Worm (Caenorhabditis elegans) whole organism, L4 larva: Measurements from ENCODE around the gene hst-3.2.

ENCODE experiments used
- F44E2.7 ChIP-seq: fragments of 200-800 bp; sonication (Bioruptor generic); IDR thresholded peaks from 2 replicates; pipeline ENCODE4 v2.1.2; 2022; ENCODE audit warnings: missing genetic modification characterization, missing compliant biosample characterization
- T26A8.4 ChIP-seq: fragments of 200-800 bp; sonication (Bioruptor generic); IDR thresholded peaks from 2 replicates; pipeline ENCODE4 v1.3.6; 2022; ENCODE audit warnings: missing genetic modification characterization, missing compliant biosample characterization
- ZK546.5 ChIP-seq, 2 experiments: sonication (generic microtip); optimal IDR thresholded peaks; 2 replicates each; lab custom pipeline; 2017; ENCODE audit warnings: missing biosample characterization in 2 of 2, missing genetic modification characterization in 2 of 2
- aha-1 ChIP-seq: fragments of 150-350 bp; peaks from one replicate; lab custom pipeline; 2014; ENCODE audit warnings: missing biosample characterization, missing genetic modification characterization
- ama-1 ChIP-seq: fragments of 150-350 bp; optimal IDR thresholded peaks from 2 replicates; lab custom pipeline; 2014; ENCODE audit warnings: inconsistent platforms, mixed read lengths
- ctbp-1 ChIP-seq: fragments of 200-800 bp; sonication (Bioruptor generic); IDR thresholded peaks from 2 replicates; pipeline ENCODE4 v1.3.6; 2022; ENCODE audit warnings: missing genetic modification reagents, missing genetic modification characterization, missing compliant biosample characterization
- daf-16 ChIP-seq, 3 experiments: sonication (generic microtip); optimal IDR thresholded peaks; 2 replicates each; lab custom pipeline; 2016 to 2017; ENCODE audit warnings: missing genetic modification characterization in 3 of 3, missing genetic modification reagents in 3 of 3, mild to moderate bottlenecking in 2 of 3, missing compliant biosample characterization in 2 of 3, missing biosample characterization in 1 of 3, moderate library complexity in 1 of 3
- dmd-6 ChIP-seq: fragments of 200-800 bp; sonication (Bioruptor generic); IDR thresholded peaks from 2 replicates; pipeline ENCODE4 v1.3.6; 2022; ENCODE audit warnings: missing genetic modification reagents, missing genetic modification characterization, missing compliant biosample characterization
- dve-1 ChIP-seq: sonication (generic microtip); optimal IDR thresholded peaks from 2 replicates; lab custom pipeline; 2017; ENCODE audit warnings: antibody characterized with exemption, mild to moderate bottlenecking, missing genetic modification characterization, missing compliant biosample characterization; ENCODE audit not compliant: insufficient read depth
- hlh-11 ChIP-seq: fragments of 200-800 bp; sonication (Bioruptor generic); optimal IDR thresholded peaks from 2 replicates; lab custom pipeline; 2018; ENCODE audit warnings: mild to moderate bottlenecking, missing genetic modification characterization, missing compliant biosample characterization
- hlh-30 ChIP-seq: sonication (generic microtip); optimal IDR thresholded peaks from 2 replicates; lab custom pipeline; 2017; ENCODE audit warnings: antibody characterized with exemption, mild to moderate bottlenecking, missing genetic modification characterization, missing compliant biosample characterization; ENCODE audit not compliant: insufficient read depth
- hmg-1.1 ChIP-seq: fragments of 200-800 bp; sonication (Bioruptor generic); IDR thresholded peaks from 2 replicates; pipeline ENCODE4 v1.3.6; 2022; ENCODE audit warnings: missing genetic modification reagents, missing genetic modification characterization, missing compliant biosample characterization
- jun-1 ChIP-seq: fragments of 150-350 bp; optimal IDR thresholded peaks from 2 replicates; lab custom pipeline; 2014; ENCODE audit warnings: missing biosample characterization, missing genetic modification reagents, missing genetic modification characterization
- madf-5 ChIP-seq, 2 experiments: fragments of 200-800 bp; sonication (Bioruptor generic); IDR thresholded peaks; 2 replicates each; pipeline ENCODE4 v1.3.6; 2022; ENCODE audit warnings: missing compliant biosample characterization in 2 of 2, missing genetic modification characterization in 2 of 2
- madf-9 ChIP-seq: fragments of 200-800 bp; sonication (Bioruptor generic); conservative IDR thresholded peaks from 2 replicates; pipeline ENCODE4 v1.3.6; 2022; ENCODE audit warnings: missing genetic modification reagents, missing genetic modification characterization, missing compliant biosample characterization
- mdt-29 ChIP-seq: fragments of 200-800 bp; sonication (Bioruptor generic); IDR thresholded peaks from 2 replicates; pipeline ENCODE4 v1.3.6; 2022; ENCODE audit warnings: missing genetic modification reagents, missing genetic modification characterization, missing compliant biosample characterization
- mep-1 ChIP-seq: fragments of 150-350 bp; sonication (generic microtip); optimal IDR thresholded peaks from 3 replicates; lab custom pipeline; 2014; ENCODE audit warnings: missing biosample characterization, missing genetic modification characterization
- mxl-2 ChIP-seq: fragments of 200-800 bp; sonication (Bioruptor generic); conservative IDR thresholded peaks from 2 replicates; pipeline ENCODE4 v1.3.6; 2022; ENCODE audit warnings: missing genetic modification reagents, missing genetic modification characterization, missing compliant biosample characterization
- mxl-3 ChIP-seq: fragments of 200-800 bp; sonication (Bioruptor generic); optimal IDR thresholded peaks from 2 replicates; lab custom pipeline; 2018; ENCODE audit warnings: mild to moderate bottlenecking, missing genetic modification characterization, missing compliant biosample characterization
- nhr-10 ChIP-seq: fragments of 150-350 bp; optimal IDR thresholded peaks from 2 replicates; lab custom pipeline; 2014; ENCODE audit warnings: missing biosample characterization, missing genetic modification characterization
- nhr-111 ChIP-seq: fragments of 200-800 bp; sonication (Bioruptor generic); optimal IDR thresholded peaks from 2 replicates; lab custom pipeline; 2018; ENCODE audit warnings: mild to moderate bottlenecking, missing genetic modification characterization, missing compliant biosample characterization
- nhr-25 ChIP-seq: sonication (generic microtip); optimal IDR thresholded peaks from 2 replicates; lab custom pipeline; 2017; ENCODE audit warnings: missing genetic modification characterization, mild to moderate bottlenecking, missing compliant biosample characterization, antibody characterized with exemption, moderate library complexity, borderline replicate concordance; ENCODE audit not compliant: insufficient read depth
- nhr-28 ChIP-seq: fragments of 150-350 bp; optimal IDR thresholded peaks from 2 replicates; lab custom pipeline; 2014; ENCODE audit warnings: missing biosample characterization, missing genetic modification characterization
- nhr-76 ChIP-seq: fragments of 150-350 bp; optimal IDR thresholded peaks from 2 replicates; lab custom pipeline; 2014; ENCODE audit warnings: missing biosample characterization, missing genetic modification characterization
- php-3 ChIP-seq: fragments of 200-800 bp; sonication (Bioruptor generic); IDR thresholded peaks from 2 replicates; pipeline ENCODE4 v1.3.6; 2022; ENCODE audit warnings: missing genetic modification reagents, missing genetic modification characterization, missing compliant biosample characterization
- rbr-2 ChIP-seq: sonication (generic microtip); optimal IDR thresholded peaks from 2 replicates; lab custom pipeline; 2016; ENCODE audit warnings: missing genotype, missing genetic modification characterization, missing compliant biosample characterization
- saeg-2 ChIP-seq: fragments of 200-800 bp; sonication (Bioruptor generic); IDR thresholded peaks from 2 replicates; pipeline ENCODE4 v1.3.6; 2022; ENCODE audit warnings: missing genetic modification reagents, missing genetic modification characterization, missing compliant biosample characterization
- snpc-1.2 ChIP-seq: fragments of 200-800 bp; sonication (Bioruptor generic); IDR thresholded peaks from 2 replicates; pipeline ENCODE4 v1.3.6; 2022; ENCODE audit warnings: missing genetic modification reagents, missing genetic modification characterization, missing compliant biosample characterization
- spr-1 ChIP-seq: sonication (generic microtip); optimal IDR thresholded peaks from 2 replicates; lab custom pipeline; 2016; ENCODE audit warnings: mild to moderate bottlenecking, missing genetic modification characterization, missing compliant biosample characterization
- unc-130 ChIP-seq: sonication (generic microtip); optimal IDR thresholded peaks from 2 replicates; lab custom pipeline; 2016; ENCODE audit warnings: missing genetic modification reagents, missing genetic modification characterization, missing compliant biosample characterization
- unc-62 ChIP-seq, 3 experiments: fragments of 150-350 bp in 1 of 3; sonication (generic microtip); optimal IDR thresholded peaks in 2 of 3; peaks in 1 of 3; 1 replicate in 1 of 3; 2 replicates in 2 of 3; lab custom pipeline; 2014 to 2017; ENCODE audit warnings: missing biosample characterization in 3 of 3, missing genetic modification characterization in 3 of 3, missing genetic modification reagents in 3 of 3, missing genotype in 1 of 3
- zip-11 ChIP-seq: fragments of 200-800 bp; sonication (Bioruptor generic); IDR thresholded peaks from 2 replicates; pipeline ENCODE4 v1.3.6; 2022; ENCODE audit warnings: missing genetic modification characterization, missing compliant biosample characterization
- zip-2 ChIP-seq: fragments of 150-350 bp; optimal IDR thresholded peaks from 2 replicates; lab custom pipeline; 2014; ENCODE audit warnings: missing biosample characterization, missing genetic modification characterization

Gene hst-3.2

ce11 chrX:2971542-2971988 is 47.8 kb upstream of the hst-3.2 start (continued):
- TF ChIP-seq mxl-2 (0 out of 2 replicates have a peak, but pooled peaks have one; percentile 52), F44E2.7 (no peak), nhr-111 (GFP tag; lab: Kevin White, UChicago) (no peak), nhr-10 (peak; percentile 90)

ce11 chrX:2970804-2971395 is 47.1 kb upstream of the hst-3.2 start:
- TF ChIP-seq aha-1 = peak; percentile 64
- TF ChIP-seq mep-1 = peak; percentile 44
- 0 out of 4 replicates have a peak, but pooled peaks of 1 of the 2 experiments have one; percentile 30 for TF ChIP-seq madf-5 (GFP tag; IDR thresholded peaks at IDR 0.05; lab: Robert Waterston, UW)
- TF ChIP-seq php-3 = 0 out of 2 replicates have a peak, but pooled peaks have one; percentile 13
- 0 out of 2 replicates have a peak, but pooled peaks have one; percentile 14 for TF ChIP-seq ctbp-1 (GFP tag; lab: Robert Waterston, UW)
- TF ChIP-seq daf-16 (GFP tag; optimal IDR thresholded peaks at IDR 0.05; lab: Kevin White, UChicago) = no peak
- peak; percentile 90 for TF ChIP-seq daf-16 (tag; optimal IDR thresholded peaks at IDR 0.05; lab: Kevin White, UChicago)
- peak; percentile 9; the same call in 1 of the 2 replicates for TF ChIP-seq T26A8.4 (GFP tag; lab: Robert Waterston, UW)
- TF ChIP-seq spr-1 = no peak
- TF ChIP-seq jun-1 (tag; lab: Kevin White, UChicago) = peak; percentile 2
- 0 out of 2 replicates have a peak, but pooled peaks have one; percentile 1 for TF ChIP-seq madf-9 (GFP tag; lab: Robert Waterston, UW)
- peak; percentile 24 for TF ChIP-seq hlh-11 (tag; lab: Kevin White, UChicago)
- TF ChIP-seq unc-62 (GFP tag; optimal IDR thresholded peaks at IDR 0.05 in 1 of 2; lab: Kevin White, UChicago) = peak in 1 of 2 experiments; percentile 29
- no peak for TF ChIP-seq unc-62 (tag; optimal IDR thresholded peaks at IDR 0.05; lab: Kevin White, UChicago)
- no peak for TF ChIP-seq unc-130
- TF ChIP-seq dve-1 (tag; lab: Kevin White, UChicago) = peak; percentile 55
- TF ChIP-seq nhr-25 (tag; lab: Kevin White, UChicago) = no peak
- 0 out of 2 replicates have a peak, but pooled peaks have one; percentile 15 for TF ChIP-seq hmg-1.1
- TF ChIP-seq mxl-3 (GFP tag; lab: Kevin White, UChicago) = peak; percentile 24
- TF ChIP-seq zip-11 (GFP tag; lab: Robert Waterston, UW) = no peak
- TF ChIP-seq ama-1 (lab: Kevin White, UChicago) = peak; percentile 1

- TF ChIP-seq saeg-2 (GFP tag; lab: Robert Waterston, UW) = no peak
- peak; percentile 16 for TF ChIP-seq dve-1 (tag; lab: Kevin White, UChicago)
- 0 out of 2 replicates have a peak, but pooled peaks have one; percentile 28 for TF ChIP-seq mdt-29 (GFP tag; lab: Robert Waterston, UW)
- TF ChIP-seq mxl-3 (GFP tag; lab: Kevin White, UChicago) = no peak
- TF ChIP-seq mep-1 = peak; percentile 13
- no peak for TF ChIP-seq ZK546.5 (tag; optimal IDR thresholded peaks at IDR 0.05; lab: Kevin White, UChicago)
- TF ChIP-seq zip-2 = no peak
- TF ChIP-seq dmd-6 (GFP tag; lab: Robert Waterston, UW) = peak; percentile 25; the same call in 1 of the 2 replicates
- no peak for TF ChIP-seq snpc-1.2 (GFP tag; lab: Robert Waterston, UW)
- peak; percentile 91 for TF ChIP-seq hlh-30 (tag; lab: Kevin White, UChicago)
- peak; percentile 2 for TF ChIP-seq nhr-28 (tag; lab: Kevin White, UChicago)
- TF ChIP-seq nhr-76 = no peak
- TF ChIP-seq rbr-2 (tag; lab: Kevin White, UChicago) = no peak
- TF ChIP-seq, all 104 proteins: peak for 6
Measured at ce11 chrX:2970212-2970611, 46.4 kb upstream of the hst-3.2 start.
